Worm (Caenorhabditis elegans) whole organism, young adult: ENCODE data around the gene nhr-126.

Experiments
- B0035.1 ChIP-seq: sonication (generic microtip); optimal IDR thresholded peaks from 2 replicates; lab custom pipeline; 2016; ENCODE audit warnings: missing genetic modification characterization, mild to moderate bottlenecking, missing compliant biosample characterization, missing genotype, missing genetic modification reagents
- akir-1 ChIP-seq: fragments of 200-800 bp; sonication (Bioruptor generic); optimal IDR thresholded peaks from 2 replicates; lab custom pipeline; 2018; ENCODE audit warnings: mild to moderate bottlenecking, missing genetic modification characterization, moderate library complexity, missing compliant biosample characterization
- ama-1 ChIP-seq, 3 experiments: fragments of 150-350 bp in 1 of 3; sonication (generic microtip) in 2 of 3; optimal IDR thresholded peaks; 2 replicates each; lab custom pipeline; 2014 to 2018; ENCODE audit warnings: missing biosample characterization in 2 of 3, missing genetic modification characterization in 2 of 3, missing genetic modification reagents in 2 of 3
- dpff-1 ChIP-seq: sonication (generic microtip); optimal IDR thresholded peaks from 2 replicates; lab custom pipeline; 2017; ENCODE audit warnings: mild to moderate bottlenecking, missing genetic modification characterization, missing compliant biosample characterization
- dpl-1 ChIP-seq: fragments of 150-350 bp; optimal IDR thresholded peaks from 2 replicates; lab custom pipeline; 2014; ENCODE audit warnings: missing biosample characterization, missing genetic modification reagents, missing genetic modification characterization
- lag-1 ChIP-seq: fragments of 200-800 bp; sonication (Bioruptor generic); IDR thresholded peaks from 2 replicates; pipeline ENCODE4 v1.3.6; 2022; ENCODE audit warnings: missing genetic modification reagents, missing genetic modification characterization, missing compliant biosample characterization
- lin-35 ChIP-seq, 3 experiments: fragments of 150-350 bp in 2 of 3; sonication (generic microtip) in 1 of 3; optimal IDR thresholded peaks; 2 replicates each; lab custom pipeline; 2014 to 2018; ENCODE audit warnings: missing biosample characterization in 3 of 3, missing genetic modification characterization in 3 of 3, missing genetic modification reagents in 3 of 3
- madf-10 ChIP-seq: sonication (generic microtip); optimal IDR thresholded peaks from 2 replicates; lab custom pipeline; 2016; ENCODE audit warnings: mild to moderate bottlenecking, missing genetic modification characterization, missing compliant biosample characterization
- mxl-1 ChIP-seq: sonication (generic microtip); optimal IDR thresholded peaks from 2 replicates; lab custom pipeline; 2016; ENCODE audit warnings: missing genetic modification characterization, missing compliant biosample characterization
- nfyb-1 ChIP-seq: fragments of 200-800 bp; sonication (Bioruptor generic); IDR thresholded peaks from 2 replicates; pipeline ENCODE4 v1.3.6; 2022; ENCODE audit warnings: missing genetic modification reagents, missing genetic modification characterization, missing compliant biosample characterization
- snpc-1.3 ChIP-seq: sonication (generic microtip); optimal IDR thresholded peaks from 2 replicates; lab custom pipeline; 2017; ENCODE audit warnings: missing genetic modification characterization, mild to moderate bottlenecking, missing compliant biosample characterization, antibody characterized with exemption, moderate library complexity, missing genotype, missing genetic modification reagents; ENCODE audit not compliant: insufficient read depth
- unc-62 ChIP-seq: fragments of 150-350 bp; optimal IDR thresholded peaks from 2 replicates; lab custom pipeline; 2014; ENCODE audit warnings: missing biosample characterization, missing genetic modification reagents, missing genetic modification characterization
- ztf-22 ChIP-seq: fragments of 200-800 bp; sonication (Bioruptor generic); optimal IDR thresholded peaks from 2 replicates; lab custom pipeline; 2018; ENCODE audit warnings: mild to moderate bottlenecking, missing genetic modification characterization, moderate library complexity, missing compliant biosample characterization
- ztf-28 ChIP-seq: fragments of 200-800 bp; sonication (Bioruptor generic); IDR thresholded peaks from 2 replicates; pipeline ENCODE4 v1.3.6; 2022; ENCODE audit warnings: missing genetic modification reagents, missing genetic modification characterization, missing compliant biosample characterization

DNA sequence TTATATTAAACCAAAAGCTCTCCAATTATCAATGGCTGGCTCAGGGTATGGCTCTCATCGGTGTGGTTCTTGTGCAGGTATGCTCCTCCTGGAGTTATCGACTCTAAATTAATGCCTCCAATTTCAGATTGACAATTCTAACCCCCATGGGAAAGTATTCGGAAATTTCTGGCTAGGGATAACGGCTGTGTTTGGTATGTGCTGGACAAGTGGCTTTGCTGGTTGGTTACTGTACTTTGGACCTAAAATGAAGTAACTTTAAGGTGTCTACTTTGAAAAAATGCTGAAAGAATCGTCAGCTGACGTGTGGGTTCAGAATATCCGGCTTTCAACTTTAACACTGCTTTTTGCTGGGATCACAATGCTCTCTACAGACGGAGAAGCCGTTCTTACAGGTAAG lies 12.0 kb upstream of the nhr-126 start:
- TF ChIP-seq akir-1 (no peak), dpff-1 (tag; lab: Kevin White, UChicago) (no peak), lag-1 (GFP tag; lab: Robert Waterston, UW) (no peak), nfyb-1 (no peak), snpc-1.3 (tag; lab: Kevin White, UChicago) (no peak), lin-35 (GFP tag; optimal IDR thresholded peaks at IDR 0.05; lab: Kevin White, UChicago) (no peak), mxl-1 (no peak), ztf-28 (GFP tag; lab: Robert Waterston, UW) (no peak), unc-62 (no peak), madf-10 (tag; lab: Kevin White, UChicago) (no peak), ama-1 (optimal IDR thresholded peaks at IDR 0.05; lab: Kevin White, UChicago) (no peak), ama-1 (GFP tag; optimal IDR thresholded peaks at IDR 0.05; lab: Kevin White, UChicago) (no peak), ztf-22 (GFP tag; lab: Kevin White, UChicago) (no peak), B0035.1 (tag; lab: Kevin White, UChicago) (no peak), dpl-1 (GFP tag; lab: Kevin White, UChicago) (no peak)
